Worm (Caenorhabditis elegans): ENCODE measurements around the gene F07F6.2.

DNA sequence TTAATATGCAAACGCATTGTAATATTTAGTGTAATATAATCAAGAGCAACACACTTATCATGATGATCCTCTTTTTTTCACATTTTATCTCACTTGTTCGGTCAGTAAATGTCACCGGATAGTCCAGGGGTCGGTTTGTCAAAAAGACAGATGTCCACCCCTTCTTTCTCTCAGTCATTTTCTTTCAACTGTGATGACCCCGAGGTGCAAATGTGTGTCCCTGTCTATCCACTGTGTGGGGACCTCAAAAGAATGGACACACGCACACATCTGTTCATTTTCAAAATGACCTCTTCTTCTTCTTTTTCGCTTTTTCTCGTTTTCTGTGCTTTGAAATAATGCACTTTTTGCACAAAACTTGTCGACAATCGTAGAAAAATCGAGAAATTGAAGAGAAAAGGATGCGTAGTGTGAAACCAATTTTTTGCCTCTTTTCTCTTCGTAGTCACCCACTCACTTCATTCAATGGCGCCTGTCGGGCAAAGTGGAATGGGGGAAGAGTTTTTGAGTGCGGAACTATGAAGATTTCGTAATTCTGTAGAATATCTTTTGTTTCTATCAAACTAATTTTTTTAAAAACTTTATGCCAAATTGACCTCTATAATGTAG is 33.8 kb downstream of the F07F6.2 start:
- TF ChIP-seq unc-30 (tag; optimal IDR thresholded peaks at IDR 0.05) (no peak), hpl-2 (GFP tag; optimal IDR thresholded peaks at IDR 0.05) (no peak), jun-1 (tag; optimal IDR thresholded peaks at IDR 0.05) (no peak)
